Fruit fly (Drosophila melanogaster) whole organism, pupa: ENCODE data around the gene CG18558.

ENCODE experiments used
- CG15710 ChIP-seq: fragments of 200-800 bp; sonication (Bioruptor generic); optimal IDR thresholded peaks from 2 replicates; lab custom pipeline; 2018; ENCODE audit warnings: missing biosample characterization, mild to moderate bottlenecking, missing genetic modification characterization, moderate library complexity
- CG17806 ChIP-seq: fragments of 200-800 bp; sonication (Bioruptor generic); optimal IDR thresholded peaks from 2 replicates; lab custom pipeline; 2018; ENCODE audit warnings: missing biosample characterization, mild to moderate bottlenecking, missing genetic modification characterization, moderate library complexity
- CG32121 ChIP-seq: fragments of 200-800 bp; sonication (Bioruptor generic); IDR thresholded peaks from 2 replicates; pipeline ENCODE4 v1.3.6; 2022; ENCODE audit warnings: missing biosample characterization, missing genetic modification characterization
- D1 ChIP-seq: fragments of 200-800 bp; sonication (Bioruptor generic); optimal IDR thresholded peaks from 2 replicates; lab custom pipeline; 2018; ENCODE audit warnings: missing biosample characterization, mild to moderate bottlenecking, missing genetic modification characterization, moderate library complexity
- EcR ChIP-seq: fragments of 200-800 bp; sonication (Bioruptor generic); optimal IDR thresholded peaks from 3 replicates; lab custom pipeline; 2019; ENCODE audit warnings: missing biosample characterization, missing genetic modification characterization, mild to moderate bottlenecking, moderate library complexity, missing genetic modification reagents
- Ets98B ChIP-seq: fragments of 200-800 bp; sonication (Bioruptor generic); IDR thresholded peaks from 2 replicates; pipeline ENCODE4 v1.3.6; 2022; ENCODE audit warnings: missing biosample characterization, missing genetic modification characterization
- Pif1B ChIP-seq: fragments of 200-800 bp; sonication (Bioruptor generic); optimal IDR thresholded peaks from 3 replicates; lab custom pipeline; 2016; ENCODE audit warnings: missing biosample characterization, missing genetic modification characterization
- fd96Ca ChIP-seq: fragments of 200-800 bp; sonication (Bioruptor generic); IDR thresholded peaks from 3 replicates; pipeline ENCODE4 v1.3.6; 2022; ENCODE audit warnings: missing biosample characterization, missing genetic modification characterization
- rn ChIP-seq: fragments of 200-800 bp; sonication (Bioruptor generic); IDR thresholded peaks from 2 replicates; pipeline ENCODE4 v1.3.6; 2022; ENCODE audit warnings: missing biosample characterization, missing genetic modification characterization

- TF ChIP-seq EcR (peak; percentile 27), Ets98B (GFP tag; lab: Robert Waterston, UW) (peak; percentile 72), CG17806 (peak; percentile 10), Pif1B (GFP tag; lab: Kevin White, UChicago) (peak; percentile 79), CG32121 (GFP tag; lab: Robert Waterston, UW) (0 out of 2 replicates have a peak, but pooled peaks have one; percentile 26), rn (GFP tag; lab: Robert Waterston, UW) (no peak), CG15710 (tag; lab: Kevin White, UChicago) (no peak), fd96Ca (no peak), D1 (no peak)
Observed at dm6 chr2L:2804634-2805311, 39.5 kb downstream of the CG18558 start, which contains the start of gene daw.
